Worm (Caenorhabditis elegans) whole organism, late embryonic: Measurements from ENCODE around the gene F54C9.11.
A peak's percentile ranks its signal among the peaks of the same experiment; 100 is the strongest.

Experiments
- ahr-1 ChIP-seq: sonication (generic microtip); optimal IDR thresholded peaks from 2 replicates; lab custom pipeline; 2016; ENCODE audit warnings: missing genetic modification characterization, missing compliant biosample characterization
- ama-1 ChIP-seq: fragments of 150-350 bp; optimal IDR thresholded peaks from 2 replicates; lab custom pipeline; 2014
- ceh-14 ChIP-seq: sonication (generic microtip); optimal IDR thresholded peaks from 2 replicates; lab custom pipeline; 2016; ENCODE audit warnings: missing genotype, missing genetic modification characterization, missing compliant biosample characterization
- ceh-18 ChIP-seq: sonication (generic microtip); optimal IDR thresholded peaks from 2 replicates; lab custom pipeline; 2016; ENCODE audit warnings: missing genetic modification characterization, missing compliant biosample characterization
- ceh-24 ChIP-seq: sonication (generic microtip); optimal IDR thresholded peaks from 2 replicates; lab custom pipeline; 2016; ENCODE audit warnings: mild to moderate bottlenecking, missing genetic modification characterization, missing compliant biosample characterization
- ceh-34 ChIP-seq: sonication (generic microtip); optimal IDR thresholded peaks from 2 replicates; lab custom pipeline; 2016; ENCODE audit warnings: mild to moderate bottlenecking, missing genetic modification characterization, missing compliant biosample characterization
- ceh-9 ChIP-seq: sonication (generic microtip); optimal IDR thresholded peaks from 2 replicates; lab custom pipeline; 2016; ENCODE audit warnings: mild to moderate bottlenecking, missing genetic modification characterization, inconsistent platforms, missing compliant biosample characterization
- dmd-4 ChIP-seq: sonication (generic microtip); optimal IDR thresholded peaks from 2 replicates; lab custom pipeline; 2016; ENCODE audit warnings: borderline replicate concordance, missing genetic modification characterization, missing compliant biosample characterization
- dve-1 ChIP-seq: sonication (generic microtip); optimal IDR thresholded peaks from 2 replicates; lab custom pipeline; 2017; ENCODE audit warnings: antibody characterized with exemption, mild to moderate bottlenecking, missing genetic modification characterization, missing compliant biosample characterization
- elt-2 ChIP-seq: sonication (generic microtip); optimal IDR thresholded peaks from 2 replicates; lab custom pipeline; 2016; ENCODE audit warnings: missing genetic modification reagents, missing genetic modification characterization, missing compliant biosample characterization
- ets-4 ChIP-seq: sonication (generic microtip); optimal IDR thresholded peaks from 2 replicates; lab custom pipeline; 2016; ENCODE audit warnings: missing genetic modification characterization, missing compliant biosample characterization
- eyg-1 ChIP-seq: sonication (generic microtip); optimal IDR thresholded peaks from 2 replicates; lab custom pipeline; 2016; ENCODE audit warnings: missing genotype, missing genetic modification characterization, missing compliant biosample characterization
- fkh-10 ChIP-seq: fragments of 150-350 bp; optimal IDR thresholded peaks from 2 replicates; lab custom pipeline; 2014; ENCODE audit warnings: missing biosample characterization, missing genetic modification reagents, missing genetic modification characterization
- fkh-6 ChIP-seq: sonication (generic microtip); optimal IDR thresholded peaks from 2 replicates; lab custom pipeline; 2016; ENCODE audit warnings: missing genetic modification characterization, missing compliant biosample characterization
- gmeb-2 ChIP-seq: sonication (generic microtip); optimal IDR thresholded peaks from 2 replicates; lab custom pipeline; 2016; ENCODE audit warnings: missing genetic modification characterization, inconsistent platforms, missing compliant biosample characterization
- hlh-13 ChIP-seq: fragments of 200-800 bp; sonication (Bioruptor generic); optimal IDR thresholded peaks from 2 replicates; lab custom pipeline; 2018; ENCODE audit warnings: mild to moderate bottlenecking, missing genetic modification characterization, missing compliant biosample characterization
- hlh-15 ChIP-seq: sonication (generic microtip); optimal IDR thresholded peaks from 2 replicates; lab custom pipeline; 2016; ENCODE audit warnings: missing genetic modification characterization, missing compliant biosample characterization
- hlh-6 ChIP-seq: sonication (generic microtip); optimal IDR thresholded peaks from 2 replicates; lab custom pipeline; 2016; ENCODE audit warnings: missing genotype, missing genetic modification characterization, missing compliant biosample characterization
- hlh-8 ChIP-seq: sonication (generic microtip); optimal IDR thresholded peaks from 2 replicates; lab custom pipeline; 2016; ENCODE audit warnings: missing genotype, missing genetic modification characterization, missing compliant biosample characterization
- lim-6 ChIP-seq: sonication (generic microtip); optimal IDR thresholded peaks from 2 replicates; lab custom pipeline; 2016; ENCODE audit warnings: missing genetic modification characterization, missing compliant biosample characterization
- madf-2 ChIP-seq: sonication (generic microtip); optimal IDR thresholded peaks from 2 replicates; lab custom pipeline; 2017; ENCODE audit warnings: missing genetic modification characterization, missing compliant biosample characterization
- odd-2 ChIP-seq: sonication (generic microtip); optimal IDR thresholded peaks from 2 replicates; lab custom pipeline; 2017; ENCODE audit warnings: antibody characterized with exemption, mild to moderate bottlenecking, missing genetic modification characterization, missing compliant biosample characterization
- pag-3 ChIP-seq: sonication (generic microtip); optimal IDR thresholded peaks from 2 replicates; lab custom pipeline; 2016; ENCODE audit warnings: missing compliant biosample characterization, missing genetic modification characterization, borderline replicate concordance
- pat-9 ChIP-seq: fragments of 200-800 bp; sonication (Bioruptor generic); optimal IDR thresholded peaks from 2 replicates; lab custom pipeline; 2018; ENCODE audit warnings: mild to moderate bottlenecking, missing genetic modification characterization, moderate library complexity, missing compliant biosample characterization
- pha-2 ChIP-seq: sonication (generic microtip); optimal IDR thresholded peaks from 2 replicates; lab custom pipeline; 2017; ENCODE audit warnings: mild to moderate bottlenecking, missing genetic modification characterization, missing compliant biosample characterization
- pqm-1 ChIP-seq: sonication (generic microtip); optimal IDR thresholded peaks from 2 replicates; lab custom pipeline; 2016; ENCODE audit warnings: missing genetic modification characterization, missing compliant biosample characterization
- pros-1 ChIP-seq: fragments of 150-350 bp; optimal IDR thresholded peaks from 2 replicates; lab custom pipeline; 2014; ENCODE audit warnings: missing biosample characterization, missing genetic modification reagents, missing genetic modification characterization
- ref-2 ChIP-seq: sonication (generic microtip); optimal IDR thresholded peaks from 2 replicates; lab custom pipeline; 2016; ENCODE audit warnings: missing genetic modification characterization, missing compliant biosample characterization
- rnt-1 ChIP-seq: sonication (generic microtip); optimal IDR thresholded peaks from 2 replicates; lab custom pipeline; 2016; ENCODE audit warnings: missing genetic modification characterization, missing compliant biosample characterization
- sox-4 ChIP-seq: sonication (generic microtip); optimal IDR thresholded peaks from 2 replicates; lab custom pipeline; 2017; ENCODE audit warnings: mild to moderate bottlenecking, missing genetic modification characterization, inconsistent platforms, missing compliant biosample characterization
- syd-9 ChIP-seq: sonication (generic microtip); optimal IDR thresholded peaks from 2 replicates; lab custom pipeline; 2016; ENCODE audit warnings: mild to moderate bottlenecking, missing genetic modification characterization, moderate library complexity, missing compliant biosample characterization
- tbx-7 ChIP-seq: sonication (generic microtip); optimal IDR thresholded peaks from 2 replicates; lab custom pipeline; 2016; ENCODE audit warnings: missing genotype, missing genetic modification characterization, missing compliant biosample characterization
- unc-3 ChIP-seq, 2 experiments: fragments of 200-800 bp in 1 of 2; sonication (Bioruptor generic) in 1 of 2; sonication (generic microtip) in 1 of 2; conservative IDR thresholded peaks in 1 of 2; optimal IDR thresholded peaks in 1 of 2; 2 replicates each; pipeline versions ENCODE4 v1.3.6 to Lab custom; 2016 to 2022; ENCODE audit warnings: missing compliant biosample characterization in 2 of 2, missing genetic modification characterization in 2 of 2, missing genetic modification reagents in 1 of 2
- unc-42 ChIP-seq: sonication (generic microtip); optimal IDR thresholded peaks from 2 replicates; lab custom pipeline; 2016; ENCODE audit warnings: missing genotype, missing genetic modification characterization, missing compliant biosample characterization
- unc-55 ChIP-seq: sonication (generic microtip); optimal IDR thresholded peaks from 2 replicates; lab custom pipeline; 2017; ENCODE audit warnings: missing biosample characterization, missing genetic modification reagents, missing genetic modification characterization
- unc-86 ChIP-seq: sonication (generic microtip); optimal IDR thresholded peaks from 2 replicates; lab custom pipeline; 2016; ENCODE audit warnings: missing genetic modification characterization, missing compliant biosample characterization
- zip-5 ChIP-seq: sonication (generic microtip); optimal IDR thresholded peaks from 2 replicates; lab custom pipeline; 2016; ENCODE audit warnings: missing genetic modification characterization, missing compliant biosample characterization

F54C9.11 gene

ce11 chrII:8561227-8561626 is 23.7 kb downstream of the F54C9.11 start, which contains the start of gene iff-2 (continued):
- TF ChIP-seq ceh-9 (tag; lab: Kevin White, UChicago) = no peak
- no peak for TF ChIP-seq lim-6
- peak; percentile 96 for TF ChIP-seq ceh-34 (tag; lab: Kevin White, UChicago)
- peak; percentile 50 for TF ChIP-seq sox-4 (tag; lab: Kevin White, UChicago)
- no peak for TF ChIP-seq gmeb-2 (tag; lab: Kevin White, UChicago)
- TF ChIP-seq pros-1 (tag; lab: Kevin White, UChicago) = peak; percentile 96
- peak; percentile 98 for TF ChIP-seq dve-1 (tag; lab: Kevin White, UChicago)
- TF ChIP-seq hlh-13 (GFP tag; lab: Kevin White, UChicago) = no peak
- TF ChIP-seq pat-9 (tag; lab: Kevin White, UChicago) = peak; percentile 72
- TF ChIP-seq rnt-1 (tag; lab: Kevin White, UChicago) = peak; percentile 95
- peak; percentile 86 for TF ChIP-seq unc-55 (GFP tag; lab: Kevin White, UChicago)
- TF ChIP-seq ahr-1 (tag; lab: Kevin White, UChicago) = no peak
- peak; percentile 28 for TF ChIP-seq hlh-6 (tag; lab: Kevin White, UChicago)
- TF ChIP-seq fkh-6 (tag; lab: Kevin White, UChicago) = peak; percentile 68
- no peak for TF ChIP-seq eyg-1 (tag; lab: Kevin White, UChicago)
- peak; percentile 1 for TF ChIP-seq dmd-4 (tag; lab: Kevin White, UChicago)
- peak; percentile 97 for TF ChIP-seq ref-2 (tag; lab: Kevin White, UChicago)
- peak; percentile 99 for TF ChIP-seq ceh-18 (tag; lab: Kevin White, UChicago)
- peak; percentile 46 for TF ChIP-seq pha-2
- TF ChIP-seq unc-42 (tag; lab: Kevin White, UChicago) = peak; percentile 93
- TF ChIP-seq madf-2 (tag; lab: Kevin White, UChicago) = peak; percentile 70
- TF ChIP-seq elt-2 (tag; lab: Kevin White, UChicago) = peak; percentile 91
- TF ChIP-seq unc-3 (GFP tag; conservative IDR thresholded peaks at IDR 0.05; lab: Robert Waterston, UW) = peak; percentile 43; the same call in 1 of the 2 replicates
- peak; percentile 48 for TF ChIP-seq unc-3 (tag; optimal IDR thresholded peaks at IDR 0.05; lab: Kevin White, UChicago)
- TF ChIP-seq syd-9 = peak; percentile 83
- peak; percentile 59 for TF ChIP-seq fkh-10
- peak; percentile 41 for TF ChIP-seq odd-2 (tag; lab: Kevin White, UChicago)
- peak; percentile 51 for TF ChIP-seq ama-1
- peak; percentile 48 for TF ChIP-seq tbx-7
- no peak for TF ChIP-seq ceh-24 (tag; lab: Kevin White, UChicago)

ce11 chrII:8559188-8559587 is 25.7 kb downstream of the F54C9.11 start:
- TF ChIP-seq pag-3 (tag; lab: Kevin White, UChicago) (no peak), hlh-8 (no peak), hlh-15 (tag; lab: Kevin White, UChicago) (no peak), ceh-14 (tag; lab: Kevin White, UChicago) (no peak), ceh-9 (tag; lab: Kevin White, UChicago) (no peak), odd-2 (tag; lab: Kevin White, UChicago) (no peak), fkh-10 (peak; percentile 14), zip-5 (tag; lab: Kevin White, UChicago) (no peak), ref-2 (tag; lab: Kevin White, UChicago) (no peak), pha-2 (no peak), pqm-1 (no peak), ceh-34 (tag; lab: Kevin White, UChicago) (no peak), unc-86 (tag; lab: Kevin White, UChicago) (no peak), ets-4 (tag; lab: Kevin White, UChicago) (no peak), gmeb-2 (tag; lab: Kevin White, UChicago) (no peak), unc-42 (tag; lab: Kevin White, UChicago) (peak; percentile 97)

- TF ChIP-seq pat-9 (tag; lab: Kevin White, UChicago) (no peak), fkh-6 (tag; lab: Kevin White, UChicago) (no peak)
Observed at ce11 chrII:8556166-8556565, 28.7 kb downstream of the F54C9.11 start, which contains the start of gene glb-27. glb-27 (minus strand) TSS chrII:8556266.
